Fruit fly (Drosophila melanogaster) whole organism, embryonic: ENCODE data around the gene CG5835.

ENCODE experiments used
- CG11085 ChIP-seq: fragments of 200-800 bp; sonication (Bioruptor generic); IDR thresholded peaks from 2 replicates; pipeline ENCODE4 v1.3.6; 2022; ENCODE audit warnings: missing biosample characterization, missing genetic modification characterization
- CG12104 ChIP-seq: fragments of 200-800 bp; sonication (Bioruptor generic); optimal IDR thresholded peaks from 3 replicates; lab custom pipeline; 2016; ENCODE audit warnings: missing biosample characterization, missing genetic modification characterization
- CG12769 ChIP-seq: fragments of 200-800 bp; sonication (Bioruptor generic); optimal IDR thresholded peaks from 2 replicates; lab custom pipeline; 2019; ENCODE audit warnings: missing biosample characterization, mild to moderate bottlenecking, missing genetic modification characterization, moderate library complexity
- CG13296 ChIP-seq: fragments of 200-800 bp; sonication (Bioruptor generic); optimal IDR thresholded peaks from 3 replicates; lab custom pipeline; 2018; ENCODE audit warnings: missing biosample characterization, mild to moderate bottlenecking, missing genetic modification characterization
- CG17328 ChIP-seq: fragments of 200-800 bp; sonication (Bioruptor generic); IDR thresholded peaks from 2 replicates; pipeline ENCODE4 v1.3.6; 2022; ENCODE audit warnings: missing biosample characterization, missing genetic modification characterization
- CG17802 ChIP-seq: fragments of 200-800 bp; sonication (Bioruptor generic); optimal IDR thresholded peaks from 2 replicates; lab custom pipeline; 2018; ENCODE audit warnings: missing biosample characterization, mild to moderate bottlenecking, missing genetic modification characterization, moderate library complexity
- CG1832 ChIP-seq: fragments of 200-800 bp; sonication (Bioruptor generic); optimal IDR thresholded peaks from 2 replicates; lab custom pipeline; 2017; ENCODE audit warnings: missing biosample characterization, mild to moderate bottlenecking, missing genetic modification characterization, inconsistent platforms
- CG18764 ChIP-seq: fragments of 200-800 bp; sonication (Bioruptor generic); optimal IDR thresholded peaks from 3 replicates; lab custom pipeline; 2016; ENCODE audit warnings: missing biosample characterization, missing genetic modification characterization
- CG31388 ChIP-seq: fragments of 200-800 bp; sonication (Bioruptor generic); optimal IDR thresholded peaks from 2 replicates; lab custom pipeline; 2016; ENCODE audit warnings: missing biosample characterization, missing genetic modification characterization
- CG32532 ChIP-seq: fragments of 200-800 bp; sonication (Bioruptor generic); IDR thresholded peaks from 2 replicates; pipeline ENCODE4 v1.3.6; 2022; ENCODE audit warnings: missing biosample characterization, missing genetic modification characterization
- CG43689 ChIP-seq: fragments of 200-800 bp; sonication (Bioruptor generic); IDR thresholded peaks from 2 replicates; pipeline ENCODE4 v1.3.6; 2022; ENCODE audit warnings: missing biosample characterization, missing genetic modification characterization
- CG5245 ChIP-seq: fragments of 200-800 bp; sonication (Bioruptor generic); optimal IDR thresholded peaks from 3 replicates; lab custom pipeline; 2016; ENCODE audit warnings: missing biosample characterization, missing genetic modification characterization
- CG7745 ChIP-seq: fragments of 200-800 bp; sonication (Bioruptor generic); optimal IDR thresholded peaks from 2 replicates; lab custom pipeline; 2018; ENCODE audit warnings: missing biosample characterization, mild to moderate bottlenecking, missing genetic modification characterization, moderate library complexity
- CG9817 ChIP-seq: fragments of 200-800 bp; sonication (Bioruptor generic); optimal IDR thresholded peaks from 2 replicates; lab custom pipeline; 2018; ENCODE audit warnings: missing biosample characterization, mild to moderate bottlenecking, missing genetic modification characterization, moderate library complexity
- CG9932 ChIP-seq: fragments of 200-800 bp; sonication (Bioruptor generic); IDR thresholded peaks from 2 replicates; pipeline ENCODE4 v1.3.6; 2022; ENCODE audit warnings: missing biosample characterization, missing genetic modification characterization
- D19B ChIP-seq: fragments of 200-800 bp; sonication (Bioruptor generic); optimal IDR thresholded peaks from 2 replicates; lab custom pipeline; 2017; ENCODE audit warnings: missing biosample characterization, mild to moderate bottlenecking, missing genetic modification characterization
- Dfd ChIP-seq, 2 experiments: fragments of >200 bp; optimal IDR thresholded peaks; 2 replicates each; lab custom pipeline; 2017; ENCODE audit warnings: missing biosample characterization in 2 of 2, missing genetic modification characterization in 2 of 2
- HmgZ ChIP-seq: fragments of 200-800 bp; sonication (Bioruptor generic); optimal IDR thresholded peaks from 2 replicates; lab custom pipeline; 2018; ENCODE audit warnings: missing biosample characterization, mild to moderate bottlenecking, missing genetic modification characterization
- Hmr ChIP-seq: fragments of 200-800 bp; sonication (Bioruptor generic); optimal IDR thresholded peaks from 3 replicates; lab custom pipeline; 2017; ENCODE audit warnings: mild to moderate bottlenecking, missing biosample characterization, missing genetic modification reagents, missing genetic modification characterization
- Hr39 ChIP-seq: fragments of >200 bp; optimal IDR thresholded peaks from 2 replicates; lab custom pipeline; 2017
- NC2α ChIP-seq: fragments of 200-800 bp; sonication (Bioruptor generic); optimal IDR thresholded peaks from 2 replicates; lab custom pipeline; 2016; ENCODE audit warnings: missing biosample characterization, missing genetic modification characterization
- Nf-YB ChIP-seq: fragments of 200-800 bp; sonication (Bioruptor generic); optimal IDR thresholded peaks from 3 replicates; lab custom pipeline; 2019; ENCODE audit warnings: missing biosample characterization, mild to moderate bottlenecking, missing genetic modification characterization, moderate library complexity
- Nf-YC ChIP-seq: fragments of 200-800 bp; optimal IDR thresholded peaks from 3 replicates; lab custom pipeline; 2019; ENCODE audit warnings: missing biosample characterization, mild to moderate bottlenecking, missing genetic modification characterization, moderate library complexity
- PHDP ChIP-seq: fragments of 200-800 bp; sonication (Bioruptor generic); optimal IDR thresholded peaks from 3 replicates; lab custom pipeline; 2018; ENCODE audit warnings: missing biosample characterization, mild to moderate bottlenecking, missing genetic modification characterization, moderate library complexity
- Poxn ChIP-seq: fragments of 200-800 bp; sonication (Bioruptor generic); IDR thresholded peaks from 2 replicates; pipeline ENCODE4 v1.3.6; 2022; ENCODE audit warnings: missing biosample characterization, missing genetic modification characterization
- Taf1 ChIP-seq: fragments of 200-800 bp; sonication (Bioruptor generic); IDR thresholded peaks from 2 replicates; pipeline ENCODE4 v1.3.6; 2022; ENCODE audit warnings: missing biosample characterization, missing genetic modification characterization
- Trl ChIP-seq, 3 experiments: fragments of >200 bp in 2 of 3; fragments of 200-800 bp in 1 of 3; sonication (Bioruptor generic) in 1 of 3; optimal IDR thresholded peaks; 2 replicates in 1 of 3; 3 replicates in 2 of 3; lab custom pipeline; 2016 to 2017; ENCODE audit warnings: missing biosample characterization in 1 of 3, missing genetic modification characterization in 1 of 3
- Xrp1 ChIP-seq: fragments of 200-800 bp; sonication (Bioruptor generic); IDR thresholded peaks from 2 replicates; pipeline ENCODE4 v1.3.6; 2022; ENCODE audit warnings: missing biosample characterization, missing genetic modification characterization
- ab ChIP-seq: fragments of 200-800 bp; sonication (Bioruptor generic); optimal IDR thresholded peaks from 2 replicates; lab custom pipeline; 2016; ENCODE audit warnings: missing biosample characterization, missing genetic modification characterization
- ara ChIP-seq: fragments of 200-800 bp; sonication (Bioruptor generic); IDR thresholded peaks from 2 replicates; pipeline ENCODE4 v1.3.6; 2022; ENCODE audit warnings: missing biosample characterization, missing genetic modification characterization
- ash1 ChIP-seq: fragments of 200-800 bp; sonication (Bioruptor generic); optimal IDR thresholded peaks from 2 replicates; lab custom pipeline; 2018; ENCODE audit warnings: missing biosample characterization, mild to moderate bottlenecking, missing genetic modification characterization
- bowl ChIP-seq: fragments of 200-800 bp; sonication (Bioruptor generic); IDR thresholded peaks from 2 replicates; pipeline ENCODE4 v1.3.6; 2022; ENCODE audit warnings: missing biosample characterization, missing genetic modification characterization
- chinmo ChIP-seq: fragments of 200-800 bp; sonication (Bioruptor generic); IDR thresholded peaks from 4 replicates; pipeline ENCODE4 v1.3.6; 2022; ENCODE audit warnings: missing biosample characterization, missing genetic modification characterization; ENCODE audit not compliant: partially characterized antibody
- croc ChIP-seq: fragments of 200-800 bp; sonication (Bioruptor generic); conservative IDR thresholded peaks from 3 replicates; pipeline ENCODE4 v1.3.6; 2022; ENCODE audit warnings: missing biosample characterization, missing genetic modification characterization
- dpn ChIP-seq, 2 experiments: fragments of 200-800 bp; sonication (Bioruptor generic); optimal IDR thresholded peaks; 3 replicates each; lab custom pipeline; 2016; ENCODE audit warnings: missing biosample characterization in 2 of 2, missing genetic modification characterization in 2 of 2
- exex ChIP-seq: fragments of 200-800 bp; sonication (Bioruptor generic); optimal IDR thresholded peaks from 4 replicates; lab custom pipeline; 2018; ENCODE audit warnings: missing biosample characterization, mild to moderate bottlenecking, missing genetic modification characterization, moderate library complexity
- fd96Cb ChIP-seq: fragments of 200-800 bp; sonication (Bioruptor generic); optimal IDR thresholded peaks from 2 replicates; lab custom pipeline; 2018; ENCODE audit warnings: missing biosample characterization, mild to moderate bottlenecking, missing genetic modification characterization, moderate library complexity
- gt ChIP-seq: fragments of 200-800 bp; sonication (Bioruptor generic); IDR thresholded peaks from 2 replicates; pipeline ENCODE4 v1.3.6; 2022; ENCODE audit warnings: missing biosample characterization, missing genetic modification characterization
- her ChIP-seq: fragments of 200-800 bp; sonication (Bioruptor generic); optimal IDR thresholded peaks from 2 replicates; lab custom pipeline; 2016; ENCODE audit warnings: missing biosample characterization, missing genetic modification characterization
- hkb ChIP-seq, 2 experiments: fragments of 200-800 bp in 1 of 2; fragments of >200 bp in 1 of 2; sonication (Bioruptor generic) in 1 of 2; IDR thresholded peaks in 1 of 2; optimal IDR thresholded peaks in 1 of 2; 2 replicates each; pipeline versions ENCODE4 v1.3.6 to Lab custom; 2017 to 2022; ENCODE audit warnings: missing biosample characterization in 1 of 2, missing genetic modification characterization in 1 of 2
- lilli ChIP-seq: fragments of 200-800 bp; sonication (Bioruptor generic); optimal IDR thresholded peaks from 3 replicates; lab custom pipeline; 2016; ENCODE audit warnings: missing biosample characterization, missing genetic modification characterization
- org-1 ChIP-seq: fragments of 200-800 bp; sonication (Bioruptor generic); optimal IDR thresholded peaks from 2 replicates; lab custom pipeline; 2017; ENCODE audit warnings: missing biosample characterization, missing genetic modification characterization
- row ChIP-seq: fragments of 200-800 bp; sonication (Bioruptor generic); IDR thresholded peaks from 3 replicates; pipeline ENCODE4 v1.3.6; 2022; ENCODE audit warnings: missing biosample characterization, missing genetic modification characterization
- sd ChIP-seq: fragments of 200-800 bp; sonication (Bioruptor generic); optimal IDR thresholded peaks from 3 replicates; lab custom pipeline; 2018; ENCODE audit warnings: missing biosample characterization, mild to moderate bottlenecking, missing genetic modification characterization, moderate library complexity
- trh ChIP-seq: fragments of 200-800 bp; sonication (Bioruptor generic); optimal IDR thresholded peaks from 2 replicates; lab custom pipeline; 2016; ENCODE audit warnings: missing biosample characterization, missing genetic modification characterization
- twi ChIP-seq: fragments of 200-800 bp; optimal IDR thresholded peaks from 2 replicates; lab custom pipeline; 2019; ENCODE audit warnings: missing biosample characterization, mild to moderate bottlenecking, missing genetic modification characterization, moderate library complexity
- zen2 ChIP-seq: fragments of 200-800 bp; sonication (Bioruptor generic); IDR thresholded peaks from 3 replicates; pipeline ENCODE4 v1.3.6; 2022; ENCODE audit warnings: missing biosample characterization, missing genetic modification characterization; ENCODE audit not compliant: partially characterized antibody

Gene CG5835

dm6 chr3R:19132146-19132833, 21.2 kb downstream of the CG5835 start, which contains the start of gene Cyp12a5:
TSS of gene Cyp12a5 (plus strand) at chr3R:19132648.
- peak; percentile 69 for TF ChIP-seq Nf-YC (tag; lab: Kevin White, UChicago)
- peak; percentile 89 for TF ChIP-seq D19B (GFP tag; lab: Kevin White, UChicago)
- 0 out of 4 replicates have a peak, but pooled peaks have one; percentile 18 for TF ChIP-seq chinmo (GFP tag; lab: Robert Waterston, UW)
- no peak for TF ChIP-seq zen2 (GFP tag; lab: Robert Waterston, UW)
- 0 out of 2 replicates have a peak, but pooled peaks have one; percentile 25 for TF ChIP-seq CG9932 (GFP tag; lab: Robert Waterston, UW)
- peak; percentile 86 for TF ChIP-seq Nf-YB
- TF ChIP-seq Hmr, result peak; percentile 20
- peak; percentile 40 for TF ChIP-seq twi (tag; lab: Kevin White, UChicago)
- peak; percentile 23 for TF ChIP-seq PHDP (tag; lab: Kevin White, UChicago)
- TF ChIP-seq CG32532, result 0 out of 2 replicates have a peak, but pooled peaks have one; percentile 11
- no peak for TF ChIP-seq Poxn (GFP tag; lab: Robert Waterston, UW)
- TF ChIP-seq Trl (optimal IDR thresholded peaks at IDR 0.05; lab: Kevin White, UChicago), result peak in 1 of 2 experiments; percentile 21
- no peak for TF ChIP-seq Trl (GFP tag; optimal IDR thresholded peaks at IDR 0.05; lab: Kevin White, UChicago)
- peak; percentile 47 for TF ChIP-seq sd (tag; lab: Kevin White, UChicago)
- TF ChIP-seq CG31388, result no peak
- no peak for TF ChIP-seq ash1 (GFP tag; lab: Kevin White, UChicago)
- TF ChIP-seq lilli (GFP tag; lab: Kevin White, UChicago), result peak; percentile 19
- peak; percentile 23 for TF ChIP-seq exex (tag; lab: Kevin White, UChicago)
- TF ChIP-seq row (GFP tag; lab: Robert Waterston, UW), result peak; percentile 64
- TF ChIP-seq, all 482 proteins: peak for 14

- TF ChIP-seq CG17328 (peak; percentile 69), gt (GFP tag; lab: Robert Waterston, UW) (0 out of 2 replicates have a peak, but pooled peaks have one; percentile 46), CG12769 (tag; lab: Kevin White, UChicago) (no peak), CG13296 (GFP tag; lab: Kevin White, UChicago) (no peak), bowl (GFP tag; lab: Robert Waterston, UW) (no peak), fd96Cb (tag; lab: Kevin White, UChicago) (peak; percentile 22), CG17802 (tag; lab: Kevin White, UChicago) (no peak), Hr39 (lab: Kevin White, UChicago) (no peak), CG7745 (tag; lab: Kevin White, UChicago) (no peak), CG5245 (GFP tag; lab: Kevin White, UChicago) (peak; percentile 6), Dfd (GFP tag; optimal IDR thresholded peaks at IDR 0.05; lab: Kevin White, UChicago) (no peak), HmgZ (tag; lab: Kevin White, UChicago) (no peak), NC2α (no peak), Taf1 (no peak), CG9817 (tag; lab: Kevin White, UChicago) (no peak), CG1832 (GFP tag; lab: Kevin White, UChicago) (no peak), CG12104 (GFP tag; lab: Kevin White, UChicago) (no peak), trh (GFP tag; lab: Kevin White, UChicago) (no peak), her (GFP tag; lab: Kevin White, UChicago) (no peak), dpn (GFP tag; optimal IDR thresholded peaks at IDR 0.05; lab: Kevin White, UChicago) (no peak), PHDP (tag; lab: Kevin White, UChicago) (no peak), CG11085 (GFP tag; lab: Robert Waterston, UW) (no peak), hkb (optimal IDR thresholded peaks at IDR 0.05; lab: Kevin White, UChicago) (no peak), hkb (GFP tag; IDR thresholded peaks at IDR 0.05; lab: Robert Waterston, UW) (peak; percentile 42; the same call in 1 of the 2 replicates), CG18764 (GFP tag; lab: Kevin White, UChicago) (no peak), CG43689 (GFP tag; lab: Robert Waterston, UW) (no peak), D19B (GFP tag; lab: Kevin White, UChicago) (peak; percentile 26), Xrp1 (peak; percentile 60; the same call in 1 of the 2 replicates), croc (GFP tag; lab: Robert Waterston, UW) (0 out of 3 replicates have a peak, but pooled peaks have one; percentile 44), ab (GFP tag; lab: Kevin White, UChicago) (peak; percentile 27), ara (GFP tag; lab: Robert Waterston, UW) (peak; percentile 79), org-1 (GFP tag; lab: Kevin White, UChicago) (peak; percentile 17)
Observed at dm6 chr3R:19118505-19119138, 34.9 kb downstream of the CG5835 start.
